Worm (Caenorhabditis elegans) whole organism, young adult: Measurements from ENCODE around the gene nmad-1.

ENCODE experiments used
- B0019.2 ChIP-seq: fragments of 200-800 bp; sonication (Bioruptor generic); conservative IDR thresholded peaks from 2 replicates; pipeline ENCODE4 v1.3.6; 2022; ENCODE audit warnings: missing genetic modification reagents, missing genetic modification characterization, missing compliant biosample characterization
- B0261.1 ChIP-seq: sonication (generic microtip); optimal IDR thresholded peaks from 2 replicates; lab custom pipeline; 2016; ENCODE audit warnings: mild to moderate bottlenecking, missing genetic modification characterization, moderate library complexity, missing compliant biosample characterization
- B0336.3 ChIP-seq: fragments of 200-800 bp; sonication (Bioruptor generic); IDR thresholded peaks from 2 replicates; pipeline ENCODE4 v1.3.6; 2022; ENCODE audit warnings: missing genetic modification characterization, missing compliant biosample characterization
- C06A6.2 ChIP-seq: fragments of 200-800 bp; sonication (Bioruptor generic); conservative IDR thresholded peaks from 2 replicates; pipeline ENCODE4 v1.3.6; 2022; ENCODE audit warnings: missing genetic modification characterization, missing compliant biosample characterization
- C17E4.6 ChIP-seq: fragments of 200-800 bp; sonication (Bioruptor generic); IDR thresholded peaks from 2 replicates; pipeline ENCODE4 v1.3.6; 2022; ENCODE audit warnings: missing genetic modification reagents, missing genetic modification characterization, missing compliant biosample characterization
- D2030.7 ChIP-seq: fragments of 200-800 bp; sonication (Bioruptor generic); IDR thresholded peaks from 2 replicates; pipeline ENCODE4 v1.3.6; 2022; ENCODE audit warnings: missing genetic modification reagents, missing genetic modification characterization, missing compliant biosample characterization
- F23B12.7 ChIP-seq: sonication (generic microtip); optimal IDR thresholded peaks from 2 replicates; lab custom pipeline; 2017; ENCODE audit warnings: missing genetic modification characterization, mild to moderate bottlenecking, missing compliant biosample characterization, antibody characterized with exemption, moderate library complexity; ENCODE audit not compliant: insufficient read depth
- F33H1.4 ChIP-seq: fragments of 200-800 bp; sonication (Bioruptor generic); IDR thresholded peaks from 2 replicates; pipeline ENCODE4 v1.3.6; 2022; ENCODE audit warnings: missing genetic modification reagents, missing genetic modification characterization, missing compliant biosample characterization
- F37B4.10 ChIP-seq: fragments of 200-800 bp; sonication (Bioruptor generic); IDR thresholded peaks from 2 replicates; pipeline ENCODE4 v1.3.6; 2022; ENCODE audit warnings: missing genetic modification characterization, missing compliant biosample characterization
- F39B2.1 ChIP-seq: fragments of 200-800 bp; sonication (Bioruptor generic); IDR thresholded peaks from 2 replicates; pipeline ENCODE4 v1.3.6; 2022; ENCODE audit warnings: missing genetic modification reagents, missing genetic modification characterization, missing compliant biosample characterization
- K12H6.12 ChIP-seq: fragments of 200-800 bp; sonication (Bioruptor generic); optimal IDR thresholded peaks from 2 replicates; lab custom pipeline; 2018; ENCODE audit warnings: mild to moderate bottlenecking, missing genetic modification characterization, missing compliant biosample characterization
- Y53G8AR.9 ChIP-seq: fragments of 200-800 bp; sonication (Bioruptor generic); conservative IDR thresholded peaks from 2 replicates; pipeline ENCODE4 v1.3.6; 2022; ENCODE audit warnings: missing genetic modification reagents, missing genetic modification characterization, missing compliant biosample characterization
- Y56A3A.18 ChIP-seq: fragments of 200-800 bp; sonication (Bioruptor generic); IDR thresholded peaks from 2 replicates; pipeline ENCODE4 v1.3.6; 2022; ENCODE audit warnings: missing genetic modification reagents, missing genetic modification characterization, missing compliant biosample characterization
- akir-1 ChIP-seq: fragments of 200-800 bp; sonication (Bioruptor generic); optimal IDR thresholded peaks from 2 replicates; lab custom pipeline; 2018; ENCODE audit warnings: mild to moderate bottlenecking, missing genetic modification characterization, moderate library complexity, missing compliant biosample characterization
- ama-1 ChIP-seq, 3 experiments: fragments of 150-350 bp in 1 of 3; sonication (generic microtip) in 2 of 3; optimal IDR thresholded peaks; 2 replicates each; lab custom pipeline; 2014 to 2018; ENCODE audit warnings: missing biosample characterization in 2 of 3, missing genetic modification characterization in 2 of 3, missing genetic modification reagents in 2 of 3
- aptf-2 ChIP-seq: fragments of 200-800 bp; sonication (Bioruptor generic); conservative IDR thresholded peaks from 2 replicates; pipeline ENCODE4 v1.3.6; 2022; ENCODE audit warnings: missing genetic modification reagents, missing genetic modification characterization, missing compliant biosample characterization
- atf-7 ChIP-seq: sonication (generic microtip); optimal IDR thresholded peaks from 2 replicates; lab custom pipeline; 2017; ENCODE audit warnings: mild to moderate bottlenecking, missing genetic modification characterization, missing compliant biosample characterization
- cebp-1 ChIP-seq, 2 experiments: fragments of 200-800 bp in 1 of 2; sonication (Bioruptor generic) in 1 of 2; sonication (generic microtip) in 1 of 2; IDR thresholded peaks in 1 of 2; optimal IDR thresholded peaks in 1 of 2; 2 replicates each; pipeline versions ENCODE4 v1.3.6 to Lab custom; 2017 to 2022; ENCODE audit warnings: missing compliant biosample characterization in 2 of 2, missing genetic modification characterization in 2 of 2, mild to moderate bottlenecking in 1 of 2, missing genetic modification reagents in 1 of 2, moderate library complexity in 1 of 2
- ceh-40 ChIP-seq: fragments of 200-800 bp; sonication (Bioruptor generic); IDR thresholded peaks from 2 replicates; pipeline ENCODE4 v1.3.6; 2022; ENCODE audit warnings: missing genetic modification characterization, missing compliant biosample characterization
- ceh-58 ChIP-seq: fragments of 200-800 bp; sonication (Bioruptor generic); IDR thresholded peaks from 2 replicates; pipeline ENCODE4 v1.3.6; 2022; ENCODE audit warnings: missing genetic modification characterization, missing compliant biosample characterization
- egl-44 ChIP-seq: fragments of 200-800 bp; sonication (Bioruptor generic); IDR thresholded peaks from 2 replicates; pipeline ENCODE4 v1.3.6; 2022; ENCODE audit warnings: missing genetic modification reagents, missing genetic modification characterization, missing compliant biosample characterization
- ets-4 ChIP-seq: fragments of 200-800 bp; sonication (Bioruptor generic); optimal IDR thresholded peaks from 2 replicates; lab custom pipeline; 2018; ENCODE audit warnings: mild to moderate bottlenecking, missing genetic modification characterization, missing compliant biosample characterization
- fkh-3 ChIP-seq: sonication (generic microtip); optimal IDR thresholded peaks from 2 replicates; lab custom pipeline; 2016; ENCODE audit warnings: mild to moderate bottlenecking, missing genetic modification characterization, missing compliant biosample characterization
- him-1 ChIP-seq: sonication (generic microtip); optimal IDR thresholded peaks from 2 replicates; lab custom pipeline; 2016; ENCODE audit warnings: missing genotype, missing genetic modification reagents, missing genetic modification characterization, missing compliant biosample characterization
- hlh-26 ChIP-seq: fragments of 200-800 bp; sonication (Bioruptor generic); conservative IDR thresholded peaks from 2 replicates; pipeline ENCODE4 v1.3.6; 2022; ENCODE audit warnings: missing genetic modification reagents, missing genetic modification characterization, missing compliant biosample characterization
- hmg-1.2 ChIP-seq: fragments of 200-800 bp; sonication (Bioruptor generic); IDR thresholded peaks from 2 replicates; pipeline ENCODE4 v1.3.6; 2022; ENCODE audit warnings: missing genetic modification reagents, missing genetic modification characterization, missing compliant biosample characterization
- hmg-20 ChIP-seq: fragments of 200-800 bp; sonication (Bioruptor generic); IDR thresholded peaks from 2 replicates; pipeline ENCODE4 v1.3.6; 2022; ENCODE audit warnings: missing genetic modification reagents, missing genetic modification characterization, missing compliant biosample characterization
- let-607 ChIP-seq, 2 experiments: fragments of 200-800 bp in 1 of 2; sonication (Bioruptor generic) in 1 of 2; sonication (generic microtip) in 1 of 2; optimal IDR thresholded peaks; 2 replicates each; lab custom pipeline; 2016 to 2018; ENCODE audit warnings: mild to moderate bottlenecking in 2 of 2, missing compliant biosample characterization in 2 of 2, missing genetic modification characterization in 2 of 2, moderate library complexity in 2 of 2, missing genotype in 1 of 2
- lin-40 ChIP-seq: sonication (generic microtip); optimal IDR thresholded peaks from 2 replicates; lab custom pipeline; 2016; ENCODE audit warnings: missing genetic modification characterization, mild to moderate bottlenecking, missing compliant biosample characterization, missing genotype, missing genetic modification reagents
- lin-54 ChIP-seq: fragments of 200-800 bp; sonication (Bioruptor generic); optimal IDR thresholded peaks from 2 replicates; lab custom pipeline; 2018; ENCODE audit warnings: mild to moderate bottlenecking, missing genetic modification characterization, missing compliant biosample characterization
- madf-3 ChIP-seq: fragments of 200-800 bp; sonication (Bioruptor generic); IDR thresholded peaks from 2 replicates; pipeline ENCODE4 v1.3.6; 2022; ENCODE audit warnings: missing genetic modification reagents, missing genetic modification characterization, missing compliant biosample characterization
- mcd-1 ChIP-seq: fragments of 200-800 bp; sonication (Bioruptor generic); IDR thresholded peaks from 2 replicates; pipeline ENCODE4 v1.3.6; 2022; ENCODE audit warnings: missing genetic modification reagents, missing genetic modification characterization, missing compliant biosample characterization
- nfya-1 ChIP-seq: sonication (generic microtip); optimal IDR thresholded peaks from 2 replicates; lab custom pipeline; 2017; ENCODE audit warnings: antibody characterized with exemption, missing compliant biosample characterization, missing genetic modification characterization, borderline replicate concordance; ENCODE audit not compliant: insufficient read depth
- nhr-80 ChIP-seq: sonication (generic microtip); optimal IDR thresholded peaks from 2 replicates; lab custom pipeline; 2016; ENCODE audit warnings: missing genetic modification characterization, missing compliant biosample characterization
- pbrm-1 ChIP-seq: fragments of 200-800 bp; sonication (Bioruptor generic); IDR thresholded peaks from 2 replicates; pipeline ENCODE4 v1.3.6; 2022; ENCODE audit warnings: missing genetic modification reagents, missing genetic modification characterization, missing compliant biosample characterization
- repo-1 ChIP-seq: sonication (generic microtip); optimal IDR thresholded peaks from 2 replicates; lab custom pipeline; 2017; ENCODE audit warnings: mild to moderate bottlenecking, missing genetic modification characterization, missing compliant biosample characterization
- sea-2 ChIP-seq: fragments of 200-800 bp; sonication (Bioruptor generic); IDR thresholded peaks from 2 replicates; pipeline ENCODE4 v1.3.6; 2022; ENCODE audit warnings: missing genetic modification characterization, missing compliant biosample characterization
- snpc-1.3 ChIP-seq: sonication (generic microtip); optimal IDR thresholded peaks from 2 replicates; lab custom pipeline; 2017; ENCODE audit warnings: missing genetic modification characterization, mild to moderate bottlenecking, missing compliant biosample characterization, antibody characterized with exemption, moderate library complexity, missing genotype, missing genetic modification reagents; ENCODE audit not compliant: insufficient read depth
- snpc-4 ChIP-seq, 5 experiments: fragments of 150-350 bp in 1 of 5; sonication (generic microtip) in 4 of 5; optimal IDR thresholded peaks; 2 replicates each; lab custom pipeline; 2014 to 2018; ENCODE audit warnings: missing genetic modification characterization in 5 of 5, missing biosample characterization in 3 of 5, antibody characterized with exemption in 2 of 5, mild to moderate bottlenecking in 2 of 5, missing compliant biosample characterization in 2 of 5, missing genotype in 2 of 5, moderate library complexity in 2 of 5, missing genetic modification reagents in 1 of 5
- sptf-2 ChIP-seq: fragments of 200-800 bp; sonication (Bioruptor generic); optimal IDR thresholded peaks from 2 replicates; lab custom pipeline; 2018; ENCODE audit warnings: mild to moderate bottlenecking, missing genetic modification characterization, missing compliant biosample characterization
- tbp1 ChIP-seq: fragments of 200-800 bp; sonication (Bioruptor generic); optimal IDR thresholded peaks from 2 replicates; lab custom pipeline; 2018; ENCODE audit warnings: mild to moderate bottlenecking, missing genetic modification characterization, missing compliant biosample characterization
- unc-130 ChIP-seq: sonication (generic microtip); optimal IDR thresholded peaks from 2 replicates; lab custom pipeline; 2016; ENCODE audit warnings: missing genetic modification reagents, missing genetic modification characterization, missing compliant biosample characterization
- unc-62 ChIP-seq: fragments of 150-350 bp; optimal IDR thresholded peaks from 2 replicates; lab custom pipeline; 2014; ENCODE audit warnings: missing biosample characterization, missing genetic modification reagents, missing genetic modification characterization
- ztf-18 ChIP-seq: sonication (generic microtip); optimal IDR thresholded peaks from 2 replicates; lab custom pipeline; 2016; ENCODE audit warnings: missing genotype, mild to moderate bottlenecking, missing genetic modification characterization, missing compliant biosample characterization
- ztf-22 ChIP-seq: fragments of 200-800 bp; sonication (Bioruptor generic); optimal IDR thresholded peaks from 2 replicates; lab custom pipeline; 2018; ENCODE audit warnings: mild to moderate bottlenecking, missing genetic modification characterization, moderate library complexity, missing compliant biosample characterization
- ztf-28 ChIP-seq: fragments of 200-800 bp; sonication (Bioruptor generic); IDR thresholded peaks from 2 replicates; pipeline ENCODE4 v1.3.6; 2022; ENCODE audit warnings: missing genetic modification reagents, missing genetic modification characterization, missing compliant biosample characterization
- ztf-3 ChIP-seq: fragments of 200-800 bp; sonication (Bioruptor generic); optimal IDR thresholded peaks from 2 replicates; lab custom pipeline; 2018; ENCODE audit warnings: mild to moderate bottlenecking, missing genetic modification characterization, missing compliant biosample characterization

Gene nmad-1

DNA sequence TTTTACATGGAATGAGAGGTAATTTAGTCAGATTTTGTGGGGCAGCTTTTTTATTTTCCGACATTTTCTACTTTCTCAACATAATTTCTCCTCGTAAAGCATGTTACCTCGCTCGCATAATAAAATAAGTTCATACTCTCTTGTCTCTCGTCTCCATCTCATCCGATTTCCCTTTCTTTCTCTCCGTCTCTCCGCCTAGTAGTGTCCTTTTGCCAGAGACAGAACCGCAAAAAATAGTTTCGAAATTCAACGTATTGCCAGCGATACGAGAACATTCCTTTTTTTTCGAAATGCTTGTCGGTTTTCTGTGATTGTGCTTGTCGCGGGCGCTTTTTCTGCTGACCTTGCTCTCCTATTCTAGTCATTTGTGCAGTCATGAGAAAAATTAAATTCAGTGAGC lies 50.6 kb downstream of the nmad-1 start:
- TF ChIP-seq ceh-58 (GFP tag; lab: Robert Waterston, UW) (no peak), C06A6.2 (GFP tag; lab: Robert Waterston, UW) (0 out of 2 replicates have a peak, but pooled peaks have one; percentile 12), hmg-20 (GFP tag; lab: Robert Waterston, UW) (no peak), sptf-2 (GFP tag; lab: Kevin White, UChicago) (no peak), Y56A3A.18 (no peak), ztf-22 (GFP tag; lab: Kevin White, UChicago) (no peak), aptf-2 (GFP tag; lab: Robert Waterston, UW) (no peak), repo-1 (tag; lab: Kevin White, UChicago) (no peak), B0336.3 (GFP tag; lab: Robert Waterston, UW) (no peak; the same call in 1 of the 2 replicates), ets-4 (peak; percentile 25), ztf-3 (GFP tag; lab: Kevin White, UChicago) (no peak), unc-62 (peak; percentile 15), F33H1.4 (GFP tag; lab: Robert Waterston, UW) (no peak), ceh-40 (no peak), D2030.7 (GFP tag; lab: Robert Waterston, UW) (no peak), F23B12.7 (peak; percentile 8), hlh-26 (no peak), nfya-1 (tag; lab: Kevin White, UChicago) (no peak), ztf-18 (no peak), madf-3 (no peak), F37B4.10 (GFP tag; lab: Robert Waterston, UW) (no peak), let-607 (tag; optimal IDR thresholded peaks at IDR 0.05; lab: Kevin White, UChicago) (peak in 1 of 2 experiments; percentile 12), atf-7 (tag; lab: Kevin White, UChicago) (no peak), snpc-4 (GFP tag; optimal IDR thresholded peaks at IDR 0.05; lab: Kevin White, UChicago) (no peak), snpc-4 (tag; optimal IDR thresholded peaks at IDR 0.05; lab: Kevin White, UChicago) (peak in 1 of 4 experiments; percentile 18), lin-54 (GFP tag; lab: Kevin White, UChicago) (no peak), C17E4.6 (GFP tag; lab: Robert Waterston, UW) (no peak), snpc-1.3 (tag; lab: Kevin White, UChicago) (no peak), ama-1 (optimal IDR thresholded peaks at IDR 0.05; lab: Kevin White, UChicago) (peak; percentile 91), ama-1 (GFP tag; optimal IDR thresholded peaks at IDR 0.05; lab: Kevin White, UChicago) (peak in 1 of 2 experiments; percentile 16), ztf-28 (GFP tag; lab: Robert Waterston, UW) (no peak), nhr-80 (peak; percentile 32), Y53G8AR.9 (GFP tag; lab: Robert Waterston, UW) (no peak; the same call in 1 of the 2 replicates), K12H6.12 (tag; lab: Kevin White, UChicago) (no peak), B0019.2 (no peak), sea-2 (GFP tag; lab: Robert Waterston, UW) (no peak), egl-44 (GFP tag; lab: Robert Waterston, UW) (0 out of 2 replicates have a peak, but pooled peaks have one; percentile 16), pbrm-1 (GFP tag; lab: Robert Waterston, UW) (no peak), mcd-1 (no peak), lin-40 (tag; lab: Kevin White, UChicago) (peak; percentile 23), tbp1 (GFP tag; lab: Kevin White, UChicago) (peak; percentile 12), B0261.1 (tag; lab: Kevin White, UChicago) (no peak), F39B2.1 (GFP tag; lab: Robert Waterston, UW) (no peak), him-1 (tag; lab: Kevin White, UChicago) (no peak), fkh-3 (tag; lab: Kevin White, UChicago) (no peak), akir-1 (GFP tag; lab: Kevin White, UChicago) (no peak), hmg-1.2 (GFP tag; lab: Robert Waterston, UW) (peak; percentile 51; the same call in 1 of the 2 replicates), unc-130 (GFP tag; lab: Kevin White, UChicago) (no peak), cebp-1 (GFP tag; IDR thresholded peaks at IDR 0.05; lab: Robert Waterston, UW) (no peak), cebp-1 (tag; optimal IDR thresholded peaks at IDR 0.05; lab: Kevin White, UChicago) (peak; percentile 80)
